Worm (Caenorhabditis elegans): ENCODE measurements around the gene fbxa-190.

ce11 chrX:1371688-1372087, at the start of gene fbxa-190:
- TF ChIP-seq ref-1 (GFP tag; conservative IDR thresholded peaks at IDR 0.05) (no peak), med-1 (GFP tag; optimal IDR thresholded peaks at IDR 0.05; ENCODE audit: insufficient read depth) (no peak), klf-2 (GFP tag; conservative IDR thresholded peaks at IDR 0.05) (no peak), T22C8.4 (GFP tag; IDR thresholded peaks at IDR 0.05) (no peak), cog-1 (tag; optimal IDR thresholded peaks at IDR 0.05) (no peak), ztf-23 (GFP tag; IDR thresholded peaks at IDR 0.05) (no peak), tab-1 (GFP tag; IDR thresholded peaks at IDR 0.05) (no peak), flt-1 (GFP tag; IDR thresholded peaks at IDR 0.05) (no peak)
